Fruit fly (Drosophila melanogaster) whole organism, prepupa: Measurements from ENCODE around the gene CG11927.
A peak's percentile ranks its signal among the peaks of the same experiment; 100 is the strongest.

Experiments used
- CG10631 ChIP-seq: fragments of 200-800 bp; sonication (Bioruptor generic); optimal IDR thresholded peaks from 2 replicates; lab custom pipeline; 2016; ENCODE audit warnings: missing biosample characterization, missing genetic modification characterization
- CG10669 ChIP-seq: fragments of 200-800 bp; sonication (Bioruptor generic); optimal IDR thresholded peaks from 3 replicates; lab custom pipeline; 2018; ENCODE audit warnings: missing biosample characterization, mild to moderate bottlenecking, missing genetic modification characterization, moderate library complexity
- CG11294 ChIP-seq: fragments of 200-800 bp; sonication (Bioruptor generic); IDR thresholded peaks from 2 replicates; pipeline ENCODE4 v1.3.6; 2022; ENCODE audit warnings: missing biosample characterization, missing genetic modification characterization
- CG15336 ChIP-seq: fragments of 200-800 bp; sonication (Bioruptor generic); IDR thresholded peaks from 2 replicates; pipeline ENCODE4 v1.3.6; 2022; ENCODE audit warnings: missing biosample characterization, missing genetic modification characterization
- CG1621 ChIP-seq: fragments of 200-800 bp; sonication (Bioruptor generic); optimal IDR thresholded peaks from 3 replicates; lab custom pipeline; 2018; ENCODE audit warnings: missing biosample characterization, mild to moderate bottlenecking, missing genetic modification characterization
- CG16779 ChIP-seq: fragments of 200-800 bp; sonication (Bioruptor generic); optimal IDR thresholded peaks from 3 replicates; lab custom pipeline; 2017; ENCODE audit warnings: missing biosample characterization, mild to moderate bottlenecking, missing genetic modification characterization
- CG3032 ChIP-seq: fragments of 200-800 bp; optimal IDR thresholded peaks from 2 replicates; lab custom pipeline; 2019; ENCODE audit warnings: missing biosample characterization, mild to moderate bottlenecking, missing genetic modification characterization, moderate library complexity
- CG31627 ChIP-seq: fragments of 200-800 bp; sonication (Bioruptor generic); optimal IDR thresholded peaks from 3 replicates; lab custom pipeline; 2016; ENCODE audit warnings: missing biosample characterization, missing genetic modification characterization
- CG32006 ChIP-seq: fragments of 200-800 bp; sonication (Bioruptor generic); optimal IDR thresholded peaks from 3 replicates; lab custom pipeline; 2017; ENCODE audit warnings: missing biosample characterization, mild to moderate bottlenecking, missing genetic modification characterization
- CG3919 ChIP-seq: fragments of 200-800 bp; sonication (Bioruptor generic); optimal IDR thresholded peaks from 3 replicates; lab custom pipeline; 2016; ENCODE audit warnings: missing biosample characterization, missing genetic modification characterization
- CG6163 ChIP-seq: fragments of 200-800 bp; sonication (Bioruptor generic); IDR thresholded peaks from 3 replicates; pipeline ENCODE4 v1.3.6; 2022; ENCODE audit warnings: missing biosample characterization, missing genetic modification characterization
- CG6792 ChIP-seq: fragments of 200-800 bp; sonication (Bioruptor generic); optimal IDR thresholded peaks from 3 replicates; lab custom pipeline; 2016; ENCODE audit warnings: missing biosample characterization, missing genetic modification characterization
- CG6808 ChIP-seq: fragments of 200-800 bp; sonication (Bioruptor generic); optimal IDR thresholded peaks from 3 replicates; lab custom pipeline; 2017; ENCODE audit warnings: missing biosample characterization, missing genetic modification characterization, mild to moderate bottlenecking, moderate library complexity, missing genetic modification reagents
- CG6854 ChIP-seq: fragments of 200-800 bp; sonication (Bioruptor generic); optimal IDR thresholded peaks from 2 replicates; lab custom pipeline; 2017; ENCODE audit warnings: missing biosample characterization, mild to moderate bottlenecking, missing genetic modification characterization
- CG7368 ChIP-seq: fragments of 200-800 bp; sonication (Bioruptor generic); optimal IDR thresholded peaks from 3 replicates; lab custom pipeline; 2016; ENCODE audit warnings: missing biosample characterization, missing genetic modification characterization
- CG8119 ChIP-seq: fragments of 200-800 bp; sonication (Bioruptor generic); IDR thresholded peaks from 3 replicates; pipeline ENCODE4 v1.3.6; 2022; ENCODE audit warnings: missing biosample characterization, missing genetic modification characterization
- CG8319 ChIP-seq: fragments of 200-800 bp; sonication (Bioruptor generic); optimal IDR thresholded peaks from 3 replicates; lab custom pipeline; 2016; ENCODE audit warnings: missing biosample characterization, missing genetic modification characterization
- Eip75B ChIP-seq: fragments of 200-800 bp; sonication (Bioruptor generic); optimal IDR thresholded peaks from 3 replicates; lab custom pipeline; 2016; ENCODE audit warnings: missing biosample characterization, missing genetic modification characterization
- Eip93F ChIP-seq: fragments of 200-800 bp; sonication (Bioruptor generic); optimal IDR thresholded peaks from 2 replicates; lab custom pipeline; 2016; ENCODE audit warnings: missing biosample characterization, mild to moderate bottlenecking, missing genetic modification characterization
- Gug ChIP-seq: fragments of 200-800 bp; sonication (Bioruptor generic); IDR thresholded peaks from 2 replicates; pipeline ENCODE4 v1.3.6; 2022; ENCODE audit warnings: missing biosample characterization, missing genetic modification characterization
- Lpt ChIP-seq: fragments of 200-800 bp; sonication (Bioruptor generic); optimal IDR thresholded peaks from 3 replicates; lab custom pipeline; 2016; ENCODE audit warnings: missing biosample characterization, missing genetic modification characterization
- OdsH ChIP-seq: fragments of 200-800 bp; sonication (Bioruptor generic); optimal IDR thresholded peaks from 3 replicates; lab custom pipeline; 2016; ENCODE audit warnings: missing biosample characterization, missing genetic modification characterization
- Smox ChIP-seq: fragments of 200-800 bp; sonication (Bioruptor generic); optimal IDR thresholded peaks from 3 replicates; lab custom pipeline; 2016; ENCODE audit warnings: missing biosample characterization, missing genetic modification characterization
- Sox14 ChIP-seq: fragments of 200-800 bp; sonication (Bioruptor generic); optimal IDR thresholded peaks from 3 replicates; lab custom pipeline; 2016; ENCODE audit warnings: missing biosample characterization, missing genetic modification characterization
- Sox15 ChIP-seq: fragments of 200-800 bp; sonication (Bioruptor generic); optimal IDR thresholded peaks from 3 replicates; lab custom pipeline; 2016; ENCODE audit warnings: missing biosample characterization, missing genetic modification characterization
- achi ChIP-seq: fragments of 200-800 bp; sonication (Bioruptor generic); optimal IDR thresholded peaks from 3 replicates; lab custom pipeline; 2016; ENCODE audit warnings: missing biosample characterization, missing genetic modification characterization
- eg ChIP-seq: fragments of 200-800 bp; sonication (Bioruptor generic); IDR thresholded peaks from 3 replicates; pipeline ENCODE4 v1.3.6; 2022; ENCODE audit warnings: missing biosample characterization, missing genetic modification characterization
- esn ChIP-seq: fragments of 200-800 bp; sonication (Bioruptor generic); optimal IDR thresholded peaks from 2 replicates; lab custom pipeline; 2016; ENCODE audit warnings: missing biosample characterization, mild to moderate bottlenecking, missing genetic modification characterization, moderate library complexity
- fd85E ChIP-seq: fragments of 200-800 bp; sonication (Bioruptor generic); optimal IDR thresholded peaks from 3 replicates; lab custom pipeline; 2016; ENCODE audit warnings: missing biosample characterization, missing genetic modification characterization
- fkh ChIP-seq: fragments of 200-800 bp; sonication (Bioruptor generic); optimal IDR thresholded peaks from 3 replicates; lab custom pipeline; 2017; ENCODE audit warnings: missing biosample characterization, mild to moderate bottlenecking, missing genetic modification characterization, moderate library complexity
- lz ChIP-seq: fragments of 200-800 bp; sonication (Bioruptor generic); optimal IDR thresholded peaks from 3 replicates; lab custom pipeline; 2016; ENCODE audit warnings: missing biosample characterization, missing genetic modification characterization
- net ChIP-seq: fragments of 200-800 bp; sonication (Bioruptor generic); optimal IDR thresholded peaks from 3 replicates; lab custom pipeline; 2016; ENCODE audit warnings: missing biosample characterization, missing genetic modification characterization
- ss ChIP-seq, 2 experiments: fragments of 200-800 bp; sonication (Bioruptor generic); optimal IDR thresholded peaks; 2 replicates in 1 of 2; 3 replicates in 1 of 2; lab custom pipeline; 2017 to 2018; ENCODE audit warnings: mild to moderate bottlenecking in 2 of 2, missing biosample characterization in 2 of 2, missing genetic modification characterization in 2 of 2, moderate library complexity in 1 of 2
- svp ChIP-seq: fragments of 200-800 bp; sonication (Bioruptor generic); peaks from one replicate; lab custom pipeline; 2016; ENCODE audit warnings: missing biosample characterization, missing genetic modification characterization
- vri ChIP-seq: fragments of 200-800 bp; sonication (Bioruptor generic); optimal IDR thresholded peaks from 3 replicates; lab custom pipeline; 2016; ENCODE audit warnings: missing biosample characterization, mild to moderate bottlenecking, missing genetic modification characterization

The CG11927 gene

DNA sequence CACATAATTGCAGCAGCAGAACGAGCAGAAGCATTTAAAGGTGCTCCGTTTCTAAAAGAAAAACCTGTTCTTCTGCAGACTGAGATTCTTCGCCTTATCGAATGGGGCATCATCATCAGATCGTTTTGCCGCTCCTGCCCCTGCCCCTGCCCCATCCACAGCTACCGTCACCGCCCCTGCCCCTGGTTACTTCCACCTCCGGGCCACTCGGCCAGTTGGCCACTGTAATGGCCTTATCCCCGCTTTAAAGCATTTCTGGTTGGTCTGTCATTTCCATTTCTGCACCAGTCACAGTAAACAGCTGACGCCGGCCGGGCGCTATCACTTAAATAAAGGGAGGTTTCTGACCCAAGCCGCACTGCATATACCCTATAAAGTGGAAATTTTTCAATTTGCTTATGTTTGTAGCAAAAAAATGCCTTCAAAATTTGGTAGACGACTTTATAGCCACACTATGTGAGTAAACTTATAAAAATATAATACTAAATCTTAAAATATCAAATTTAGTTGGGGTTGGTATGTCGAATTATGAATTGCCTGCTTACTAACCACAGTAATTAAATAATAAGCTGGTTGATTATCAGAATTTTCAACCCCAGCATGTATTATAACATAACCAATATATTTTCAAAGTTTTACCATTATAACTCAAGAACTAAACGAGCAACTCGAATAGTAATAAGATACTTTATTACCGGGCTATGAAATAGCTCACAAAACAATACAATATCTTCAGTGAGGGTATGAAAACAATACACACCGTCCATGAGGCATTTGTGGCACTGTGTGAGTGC lies 36.7 kb upstream of the CG11927 start (continued):
- TF ChIP-seq CG3032 (tag; lab: Kevin White, UChicago) (peak; percentile 69), svp (GFP tag; lab: Kevin White, UChicago) (no peak), fd85E (GFP tag; lab: Kevin White, UChicago) (no peak), CG7368 (GFP tag; lab: Kevin White, UChicago) (no peak), esn (GFP tag; lab: Kevin White, UChicago) (peak; percentile 83), CG8119 (peak; percentile 35; the same call in 2 of the 3 replicates), CG6808 (GFP tag; lab: Kevin White, UChicago) (peak; percentile 77), CG8319 (GFP tag; lab: Kevin White, UChicago) (peak; percentile 38), CG3919 (GFP tag; lab: Kevin White, UChicago) (peak; percentile 61), CG6163 (no peak; the same call in 2 of the 3 replicates), CG6854 (GFP tag; lab: Kevin White, UChicago) (no peak), CG16779 (no peak), fkh (GFP tag; lab: Kevin White, UChicago) (peak; percentile 57), CG10669 (GFP tag; lab: Kevin White, UChicago) (peak; percentile 58)

DNA sequence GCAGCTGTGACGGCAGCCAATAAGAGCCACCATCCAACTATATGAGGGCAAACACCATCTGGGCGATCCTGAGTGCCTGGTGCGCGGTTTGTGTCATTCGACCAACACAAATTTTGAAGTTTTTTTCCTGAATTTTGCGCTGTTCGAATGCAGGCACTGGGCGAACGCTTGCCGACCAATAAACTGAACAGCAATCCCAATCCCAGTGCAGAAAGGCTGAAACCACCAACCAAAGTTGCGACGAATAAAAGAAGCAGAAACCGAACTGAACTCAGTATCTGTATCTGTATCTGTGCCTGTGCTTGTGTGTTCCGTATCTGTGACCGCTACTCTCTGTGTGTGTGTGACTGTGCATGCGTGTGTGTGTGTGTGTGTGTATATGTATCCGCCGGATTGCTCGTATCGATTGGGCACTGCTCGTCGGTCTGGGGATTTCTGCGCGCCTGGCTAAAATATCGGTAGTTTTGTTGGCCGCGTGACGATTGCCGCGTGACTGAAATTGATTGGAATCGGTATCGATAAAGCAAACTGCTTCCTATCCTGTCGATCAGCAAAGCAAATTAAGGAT lies 36.0 kb upstream of the CG11927 start:
- TF ChIP-seq Sox15 (no peak), CG3919 (GFP tag; lab: Kevin White, UChicago) (no peak), svp (GFP tag; lab: Kevin White, UChicago) (peak; percentile 94), CG6792 (GFP tag; lab: Kevin White, UChicago) (no peak), CG15336 (GFP tag; lab: Robert Waterston, UW) (peak; percentile 52; the same call in 1 of the 2 replicates), CG10631 (GFP tag; lab: Kevin White, UChicago) (no peak), CG3032 (tag; lab: Kevin White, UChicago) (no peak), Smox (GFP tag; lab: Kevin White, UChicago) (no peak), achi (GFP tag; lab: Kevin White, UChicago) (no peak), ss (GFP tag; optimal IDR thresholded peaks at IDR 0.05; lab: Kevin White, UChicago) (peak in 1 of 2 experiments; percentile 27), fd85E (GFP tag; lab: Kevin White, UChicago) (no peak), Gug (GFP tag; lab: Robert Waterston, UW) (0 out of 2 replicates have a peak, but pooled peaks have one; percentile 17), eg (GFP tag; lab: Robert Waterston, UW) (no peak), CG11294 (GFP tag; lab: Robert Waterston, UW) (0 out of 2 replicates have a peak, but pooled peaks have one; percentile 10), Eip93F (peak; percentile 89), CG32006 (no peak), Lpt (peak; percentile 58), CG31627 (GFP tag; lab: Kevin White, UChicago) (no peak), CG8119 (peak; percentile 35; the same call in 1 of the 3 replicates), net (GFP tag; lab: Kevin White, UChicago) (no peak), esn (GFP tag; lab: Kevin White, UChicago) (no peak), CG16779 (no peak), CG6854 (GFP tag; lab: Kevin White, UChicago) (peak; percentile 38), CG1621 (tag; lab: Kevin White, UChicago) (peak; percentile 99), CG6163 (peak; percentile 43; the same call in 2 of the 3 replicates)
- TF ChIP-seq, all 60 proteins: peak for 11

DNA sequence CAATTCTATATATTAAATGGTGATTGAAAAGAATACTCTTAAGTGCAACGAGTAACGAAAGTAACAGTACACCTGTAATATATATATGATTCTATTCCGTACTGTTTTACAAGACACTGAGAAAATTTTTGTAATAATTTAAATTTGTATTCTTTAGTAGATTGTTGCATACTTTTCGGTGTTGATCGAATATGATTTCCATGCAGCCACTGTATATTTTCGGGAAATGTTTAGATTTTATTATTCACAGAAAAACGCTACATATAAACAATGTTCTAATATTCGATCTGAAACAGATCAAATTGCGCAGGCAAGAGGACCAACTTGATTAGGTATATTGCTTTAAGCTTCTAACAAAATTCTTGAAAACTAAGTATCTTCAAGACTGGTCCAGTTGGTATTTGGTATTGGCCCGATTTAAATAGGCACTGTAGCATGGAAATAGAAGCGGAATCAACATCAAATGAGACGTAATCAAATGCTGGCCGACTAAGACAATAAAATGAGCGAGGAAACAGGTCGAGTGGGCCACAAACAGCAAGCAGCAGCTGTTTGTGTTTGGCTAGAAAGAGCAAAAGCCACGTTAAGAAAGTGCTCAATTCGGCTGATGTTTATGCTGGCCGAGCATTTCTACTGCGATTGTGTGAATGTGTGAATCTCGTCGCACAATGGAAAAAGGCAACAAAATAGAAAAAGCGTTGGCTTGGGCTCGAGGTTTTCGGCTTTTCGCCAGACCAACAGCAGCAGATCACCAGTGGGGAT lies 35.1 kb upstream of the CG11927 start, which contains the start of gene CG15629:
Gene CG15629 (plus strand): TSS at position 749 of the 762 bp plus-strand sequence.
- TF ChIP-seq CG6163, result no peak
- TF ChIP-seq, all 60 proteins: peak for 0

DNA sequence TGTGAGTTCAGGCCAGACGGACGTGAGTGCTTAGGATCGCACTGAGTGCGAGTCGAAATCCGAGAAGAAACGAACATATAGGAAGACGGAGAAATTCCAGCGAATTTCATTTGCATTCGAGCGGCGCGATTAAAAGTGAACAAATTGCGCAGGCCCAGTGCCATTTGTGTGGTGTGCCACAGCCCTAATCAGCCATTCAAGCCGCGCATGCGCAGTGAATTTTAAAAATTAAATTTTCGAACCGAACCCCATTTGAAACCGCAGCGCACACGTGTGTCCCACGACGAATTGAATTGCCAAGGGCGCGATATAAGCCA lies 34.6 kb upstream of the CG11927 start:
- TF ChIP-seq CG3032 (tag; lab: Kevin White, UChicago), result no peak
- no peak for TF ChIP-seq lz (GFP tag; lab: Kevin White, UChicago)
- no peak for TF ChIP-seq CG6854 (GFP tag; lab: Kevin White, UChicago)
- TF ChIP-seq CG10669 (GFP tag; lab: Kevin White, UChicago), result no peak
- no peak for TF ChIP-seq Eip75B (GFP tag; lab: Kevin White, UChicago)
- no peak for TF ChIP-seq Sox14 (GFP tag; lab: Kevin White, UChicago)
- no peak for TF ChIP-seq vri (GFP tag; lab: Kevin White, UChicago)
- TF ChIP-seq OdsH, result no peak
- no peak for TF ChIP-seq Sox15
- no peak for TF ChIP-seq net (GFP tag; lab: Kevin White, UChicago)
